Worm (Caenorhabditis elegans) whole organism, young adult: ENCODE measurements around the gene dsl-3.

ENCODE experiments used
- Y95B8A.8 ChIP-seq: fragments of 200-800 bp; sonication (Bioruptor generic); IDR thresholded peaks from 2 replicates; pipeline ENCODE4 v1.3.6; 2022; ENCODE audit warnings: missing genetic modification reagents, missing genetic modification characterization, missing compliant biosample characterization
- ama-1 ChIP-seq, 3 experiments: fragments of 150-350 bp in 1 of 3; sonication (generic microtip) in 2 of 3; optimal IDR thresholded peaks; 2 replicates each; lab custom pipeline; 2014 to 2018; ENCODE audit warnings: missing biosample characterization in 2 of 3, missing genetic modification characterization in 2 of 3, missing genetic modification reagents in 2 of 3
- ets-4 ChIP-seq: fragments of 200-800 bp; sonication (Bioruptor generic); optimal IDR thresholded peaks from 2 replicates; lab custom pipeline; 2018; ENCODE audit warnings: mild to moderate bottlenecking, missing genetic modification characterization, missing compliant biosample characterization
- gei-17 ChIP-seq: fragments of 200-800 bp; sonication (Bioruptor generic); optimal IDR thresholded peaks from 2 replicates; lab custom pipeline; 2018; ENCODE audit warnings: mild to moderate bottlenecking, missing genetic modification characterization, missing compliant biosample characterization
- him-1 ChIP-seq: sonication (generic microtip); optimal IDR thresholded peaks from 2 replicates; lab custom pipeline; 2016; ENCODE audit warnings: missing genotype, missing genetic modification reagents, missing genetic modification characterization, missing compliant biosample characterization
- hmg-1.2 ChIP-seq: fragments of 200-800 bp; sonication (Bioruptor generic); IDR thresholded peaks from 2 replicates; pipeline ENCODE4 v1.3.6; 2022; ENCODE audit warnings: missing genetic modification reagents, missing genetic modification characterization, missing compliant biosample characterization
- madf-8 ChIP-seq: fragments of 200-800 bp; sonication (Bioruptor generic); conservative IDR thresholded peaks from 2 replicates; pipeline ENCODE4 v1.3.6; 2022; ENCODE audit warnings: missing genetic modification reagents, missing genetic modification characterization, missing compliant biosample characterization
- snpc-4 ChIP-seq, 5 experiments: fragments of 150-350 bp in 1 of 5; sonication (generic microtip) in 4 of 5; optimal IDR thresholded peaks; 2 replicates each; lab custom pipeline; 2014 to 2018; ENCODE audit warnings: missing genetic modification characterization in 5 of 5, missing biosample characterization in 3 of 5, antibody characterized with exemption in 2 of 5, mild to moderate bottlenecking in 2 of 5, missing compliant biosample characterization in 2 of 5, missing genotype in 2 of 5, moderate library complexity in 2 of 5, missing genetic modification reagents in 1 of 5
- tbp1 ChIP-seq: fragments of 200-800 bp; sonication (Bioruptor generic); optimal IDR thresholded peaks from 2 replicates; lab custom pipeline; 2018; ENCODE audit warnings: mild to moderate bottlenecking, missing genetic modification characterization, missing compliant biosample characterization

- TF ChIP-seq madf-8 (GFP tag; lab: Robert Waterston, UW): no peak
- TF ChIP-seq snpc-4 (GFP tag; optimal IDR thresholded peaks at IDR 0.05; lab: Kevin White, UChicago): no peak
- no peak for TF ChIP-seq snpc-4 (tag; optimal IDR thresholded peaks at IDR 0.05; lab: Kevin White, UChicago)
- TF ChIP-seq hmg-1.2 (GFP tag; lab: Robert Waterston, UW): no peak
- TF ChIP-seq ama-1 (optimal IDR thresholded peaks at IDR 0.05; lab: Kevin White, UChicago): no peak
- TF ChIP-seq ama-1 (GFP tag; optimal IDR thresholded peaks at IDR 0.05; lab: Kevin White, UChicago): no peak
- TF ChIP-seq Y95B8A.8: no peak
- TF ChIP-seq him-1 (tag; lab: Kevin White, UChicago): no peak
- TF ChIP-seq ets-4 (GFP tag; lab: Kevin White, UChicago): no peak
- no peak for TF ChIP-seq tbp1 (GFP tag; lab: Kevin White, UChicago)
- no peak for TF ChIP-seq gei-17
Observed at ce11 chrIV:1660735-1661134, 50.7 kb downstream of the dsl-3 start.
